Fruit fly (Drosophila melanogaster): ENCODE results near the gene CG10184.

Gene CG10184

DNA sequence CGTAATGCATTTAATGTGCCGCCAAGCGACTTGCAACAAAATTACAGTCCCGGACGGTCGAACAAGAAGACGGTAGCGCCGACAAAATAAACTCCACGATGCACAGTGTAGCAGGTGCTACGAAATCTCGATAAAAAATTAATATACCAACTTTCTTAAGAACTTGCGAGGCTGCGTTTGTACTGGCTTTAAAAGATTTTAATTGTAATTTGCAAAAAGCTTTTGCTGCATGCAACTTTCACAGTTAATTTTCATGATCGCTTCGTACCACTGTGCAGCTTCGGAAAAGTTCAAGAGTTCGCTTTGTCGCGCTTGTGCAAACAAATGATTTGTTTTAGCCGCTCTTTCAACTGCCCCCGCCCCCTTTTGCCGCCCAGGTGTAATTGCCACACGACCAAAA, 40.9 kb upstream of the CG10184 start (continued):
- TF ChIP-seq CG12219 (GFP tag; optimal IDR thresholded peaks at IDR 0.05) (peak; percentile 67), PHDP (tag; optimal IDR thresholded peaks at IDR 0.05) (peak; percentile 69), Neu2 (GFP tag; optimal IDR thresholded peaks at IDR 0.05; ENCODE audit: borderline replicate concordance) (no peak), Hand (GFP tag; optimal IDR thresholded peaks at IDR 0.05) (peak; percentile 36), pho (GFP tag; optimal IDR thresholded peaks at IDR 0.05) (peak; percentile 49), Chrac-16 (GFP tag; optimal IDR thresholded peaks at IDR 0.05) (peak; percentile 61), al (GFP tag; IDR thresholded peaks at IDR 0.05) (peak; percentile 23; the same call in 1 of the 2 replicates), CG4707 (GFP tag; optimal IDR thresholded peaks at IDR 0.05) (peak; percentile 54), CG3281 (GFP tag; optimal IDR thresholded peaks at IDR 0.05) (peak; percentile 45), CG32772 (GFP tag; IDR thresholded peaks at IDR 0.05) (peak; percentile 80), CG31224 (GFP tag; IDR thresholded peaks at IDR 0.05) (0 out of 2 replicates have a peak, but pooled peaks have one; percentile 44), CG14710 (tag; optimal IDR thresholded peaks at IDR 0.05) (peak; percentile 39), CG18764 (GFP tag; optimal IDR thresholded peaks at IDR 0.05) (peak; percentile 34), CG6854 (GFP tag; optimal IDR thresholded peaks at IDR 0.05) (no peak), ssp (GFP tag; IDR thresholded peaks at IDR 0.05) (peak; percentile 56), NfI (GFP tag; optimal IDR thresholded peaks at IDR 0.05) (peak; percentile 63), run (tag; optimal IDR thresholded peaks at IDR 0.05) (peak; percentile 33), CG1233 (GFP tag; optimal IDR thresholded peaks at IDR 0.05) (peak; percentile 44), Spps (tag; optimal IDR thresholded peaks at IDR 0.05) (peak; percentile 48), CG5180 (GFP tag; optimal IDR thresholded peaks at IDR 0.05) (peak; percentile 38), mam (GFP tag; optimal IDR thresholded peaks at IDR 0.05) (peak; percentile 69), bcd (GFP tag; optimal IDR thresholded peaks at IDR 0.05) (peak; percentile 63), CG12071 (GFP tag; optimal IDR thresholded peaks at IDR 0.05) (peak; percentile 61), gt (GFP tag; IDR thresholded peaks at IDR 0.05) (no peak), gsb-n (tag; optimal IDR thresholded peaks at IDR 0.05) (peak; percentile 53), scrt (GFP tag; optimal IDR thresholded peaks at IDR 0.05) (peak; percentile 20), CG17912 (GFP tag; optimal IDR thresholded peaks at IDR 0.05) (no peak), CG4730 (GFP tag; IDR thresholded peaks at IDR 0.05) (peak; percentile 71), nau (GFP tag; optimal IDR thresholded peaks at IDR 0.05) (peak; percentile 72), Meics (GFP tag; optimal IDR thresholded peaks at IDR 0.05) (peak; percentile 65), CG4282 (GFP tag; optimal IDR thresholded peaks at IDR 0.05) (peak; percentile 21), CG13123 (GFP tag; optimal IDR thresholded peaks at IDR 0.05) (no peak), Sox102F (GFP tag; optimal IDR thresholded peaks at IDR 0.05) (peak; percentile 88), MESR4 (GFP tag; optimal IDR thresholded peaks at IDR 0.05) (no peak), Fer2 (tag; optimal IDR thresholded peaks at IDR 0.05) (no peak), CG18599 (GFP tag; optimal IDR thresholded peaks at IDR 0.05) (peak; percentile 74), tio (GFP tag; optimal IDR thresholded peaks at IDR 0.05) (peak; percentile 56), YL-1 (GFP tag; optimal IDR thresholded peaks at IDR 0.05) (no peak), abd-A (tag; optimal IDR thresholded peaks at IDR 0.05) (no peak), CG14860 (GFP tag; IDR thresholded peaks at IDR 0.05; ENCODE audit: partially characterized antibody) (peak; percentile 37; the same call in 1 of the 3 replicates), chm (GFP tag; IDR thresholded peaks at IDR 0.05) (peak; percentile 71; the same call in 1 of the 2 replicates), bbx (GFP tag; IDR thresholded peaks at IDR 0.05; ENCODE audit: partially characterized antibody) (no peak), Six4 (GFP tag; optimal IDR thresholded peaks at IDR 0.05) (peak; percentile 64), ranshi (GFP tag; IDR thresholded peaks at IDR 0.05) (peak; percentile 74), emc (GFP tag; optimal IDR thresholded peaks at IDR 0.05) (no peak), B-H1 (GFP tag; IDR thresholded peaks at IDR 0.05) (peak; percentile 73), br (optimal IDR thresholded peaks at IDR 0.05) (no peak), CG10959 (GFP tag; IDR thresholded peaks at IDR 0.05) (peak; percentile 50; the same call in 1 of the 2 replicates), chn (GFP tag; optimal IDR thresholded peaks at IDR 0.05) (peak; percentile 75), CG16863 (GFP tag; optimal IDR thresholded peaks at IDR 0.05) (peak; percentile 71), maf-S (GFP tag; optimal IDR thresholded peaks at IDR 0.05) (peak; percentile 37)
